Worm (Caenorhabditis elegans) whole organism, young adult: ENCODE measurements around the gene C33B4.4.
A peak's percentile ranks its signal among the peaks of the same experiment; 100 is the strongest.

ENCODE experiments used
- B0035.1 ChIP-seq: sonication (generic microtip); optimal IDR thresholded peaks from 2 replicates; lab custom pipeline; 2016; ENCODE audit warnings: missing genetic modification characterization, mild to moderate bottlenecking, missing compliant biosample characterization, missing genotype, missing genetic modification reagents
- B0336.3 ChIP-seq: fragments of 200-800 bp; sonication (Bioruptor generic); IDR thresholded peaks from 2 replicates; pipeline ENCODE4 v1.3.6; 2022; ENCODE audit warnings: missing genetic modification characterization, missing compliant biosample characterization
- C06A6.2 ChIP-seq: fragments of 200-800 bp; sonication (Bioruptor generic); conservative IDR thresholded peaks from 2 replicates; pipeline ENCODE4 v1.3.6; 2022; ENCODE audit warnings: missing genetic modification characterization, missing compliant biosample characterization
- F22D6.2 ChIP-seq: sonication (generic microtip); optimal IDR thresholded peaks from 2 replicates; lab custom pipeline; 2016; ENCODE audit warnings: mild to moderate bottlenecking, missing genetic modification characterization, missing compliant biosample characterization
- F33H1.4 ChIP-seq: fragments of 200-800 bp; sonication (Bioruptor generic); IDR thresholded peaks from 2 replicates; pipeline ENCODE4 v1.3.6; 2022; ENCODE audit warnings: missing genetic modification reagents, missing genetic modification characterization, missing compliant biosample characterization
- F39B2.1 ChIP-seq: fragments of 200-800 bp; sonication (Bioruptor generic); IDR thresholded peaks from 2 replicates; pipeline ENCODE4 v1.3.6; 2022; ENCODE audit warnings: missing genetic modification reagents, missing genetic modification characterization, missing compliant biosample characterization
- F57C9.4 ChIP-seq: sonication (generic microtip); optimal IDR thresholded peaks from 2 replicates; lab custom pipeline; 2017; ENCODE audit warnings: mild to moderate bottlenecking, missing genetic modification characterization, missing compliant biosample characterization
- T07F8.4 ChIP-seq: sonication (generic microtip); optimal IDR thresholded peaks from 2 replicates; lab custom pipeline; 2016; ENCODE audit warnings: mild to moderate bottlenecking, missing genetic modification characterization, moderate library complexity, missing compliant biosample characterization
- T26A5.8 ChIP-seq: sonication (generic microtip); optimal IDR thresholded peaks from 2 replicates; lab custom pipeline; 2016; ENCODE audit warnings: missing genetic modification characterization, missing compliant biosample characterization
- Y53F4B.3 ChIP-seq: fragments of 200-800 bp; sonication (Bioruptor generic); IDR thresholded peaks from 2 replicates; pipeline ENCODE4 v1.3.6; 2022; ENCODE audit warnings: missing genetic modification reagents, missing genetic modification characterization, missing compliant biosample characterization
- Y53G8AR.9 ChIP-seq: fragments of 200-800 bp; sonication (Bioruptor generic); conservative IDR thresholded peaks from 2 replicates; pipeline ENCODE4 v1.3.6; 2022; ENCODE audit warnings: missing genetic modification reagents, missing genetic modification characterization, missing compliant biosample characterization
- Y56A3A.18 ChIP-seq: fragments of 200-800 bp; sonication (Bioruptor generic); IDR thresholded peaks from 2 replicates; pipeline ENCODE4 v1.3.6; 2022; ENCODE audit warnings: missing genetic modification reagents, missing genetic modification characterization, missing compliant biosample characterization
- ZK185.1 ChIP-seq: sonication (generic microtip); optimal IDR thresholded peaks from 2 replicates; lab custom pipeline; 2016; ENCODE audit warnings: mild to moderate bottlenecking, missing genetic modification characterization, missing compliant biosample characterization; ENCODE audit not compliant: poor library complexity, severe bottlenecking
- akir-1 ChIP-seq: fragments of 200-800 bp; sonication (Bioruptor generic); optimal IDR thresholded peaks from 2 replicates; lab custom pipeline; 2018; ENCODE audit warnings: mild to moderate bottlenecking, missing genetic modification characterization, moderate library complexity, missing compliant biosample characterization
- aptf-2 ChIP-seq: fragments of 200-800 bp; sonication (Bioruptor generic); conservative IDR thresholded peaks from 2 replicates; pipeline ENCODE4 v1.3.6; 2022; ENCODE audit warnings: missing genetic modification reagents, missing genetic modification characterization, missing compliant biosample characterization
- aptf-3 ChIP-seq: fragments of 200-800 bp; sonication (Bioruptor generic); IDR thresholded peaks from 2 replicates; pipeline ENCODE4 v1.3.6; 2022; ENCODE audit warnings: missing genetic modification characterization, missing compliant biosample characterization
- atf-7 ChIP-seq: sonication (generic microtip); optimal IDR thresholded peaks from 2 replicates; lab custom pipeline; 2017; ENCODE audit warnings: mild to moderate bottlenecking, missing genetic modification characterization, missing compliant biosample characterization
- attf-5 ChIP-seq: fragments of 200-800 bp; sonication (Bioruptor generic); optimal IDR thresholded peaks from 2 replicates; lab custom pipeline; 2018; ENCODE audit warnings: mild to moderate bottlenecking, missing genetic modification characterization, missing compliant biosample characterization
- bed-1 ChIP-seq: fragments of 200-800 bp; sonication (Bioruptor generic); IDR thresholded peaks from 2 replicates; pipeline ENCODE4 v1.3.6; 2022; ENCODE audit warnings: missing genetic modification reagents, missing genetic modification characterization, missing compliant biosample characterization
- ceh-100 ChIP-seq: fragments of 200-800 bp; sonication (Bioruptor generic); IDR thresholded peaks from 2 replicates; pipeline ENCODE4 v1.3.6; 2022; ENCODE audit warnings: missing genetic modification reagents, missing genetic modification characterization, missing compliant biosample characterization
- ceh-40 ChIP-seq: fragments of 200-800 bp; sonication (Bioruptor generic); IDR thresholded peaks from 2 replicates; pipeline ENCODE4 v1.3.6; 2022; ENCODE audit warnings: missing genetic modification characterization, missing compliant biosample characterization
- ceh-79 ChIP-seq: sonication (generic microtip); optimal IDR thresholded peaks from 2 replicates; lab custom pipeline; 2017; ENCODE audit warnings: mild to moderate bottlenecking, missing genetic modification characterization, missing compliant biosample characterization
- dox-1 ChIP-seq: fragments of 200-800 bp; sonication (Bioruptor generic); IDR thresholded peaks from 2 replicates; pipeline ENCODE4 v1.3.6; 2022; ENCODE audit warnings: missing genetic modification reagents, missing genetic modification characterization, missing compliant biosample characterization
- dpl-1 ChIP-seq: fragments of 150-350 bp; optimal IDR thresholded peaks from 2 replicates; lab custom pipeline; 2014; ENCODE audit warnings: missing biosample characterization, missing genetic modification reagents, missing genetic modification characterization
- ekl-4 ChIP-seq: fragments of 200-800 bp; sonication (Bioruptor generic); IDR thresholded peaks from 2 replicates; pipeline ENCODE4 v1.3.6; 2022; ENCODE audit warnings: missing genetic modification reagents, missing genetic modification characterization, missing compliant biosample characterization
- hlh-26 ChIP-seq: fragments of 200-800 bp; sonication (Bioruptor generic); conservative IDR thresholded peaks from 2 replicates; pipeline ENCODE4 v1.3.6; 2022; ENCODE audit warnings: missing genetic modification reagents, missing genetic modification characterization, missing compliant biosample characterization
- hmg-20 ChIP-seq: fragments of 200-800 bp; sonication (Bioruptor generic); IDR thresholded peaks from 2 replicates; pipeline ENCODE4 v1.3.6; 2022; ENCODE audit warnings: missing genetic modification reagents, missing genetic modification characterization, missing compliant biosample characterization
- hsf-1 ChIP-seq: fragments of 200-800 bp; sonication (Bioruptor generic); IDR thresholded peaks from 2 replicates; pipeline ENCODE4 v1.3.6; 2022; ENCODE audit warnings: missing genetic modification reagents, missing genetic modification characterization, missing compliant biosample characterization
- lin-40 ChIP-seq: sonication (generic microtip); optimal IDR thresholded peaks from 2 replicates; lab custom pipeline; 2016; ENCODE audit warnings: missing genetic modification characterization, mild to moderate bottlenecking, missing compliant biosample characterization, missing genotype, missing genetic modification reagents
- lin-54 ChIP-seq: fragments of 200-800 bp; sonication (Bioruptor generic); optimal IDR thresholded peaks from 2 replicates; lab custom pipeline; 2018; ENCODE audit warnings: mild to moderate bottlenecking, missing genetic modification characterization, missing compliant biosample characterization
- mes-4 ChIP-seq: sonication (generic microtip); optimal IDR thresholded peaks from 2 replicates; lab custom pipeline; 2016; ENCODE audit warnings: missing genotype, missing genetic modification characterization, missing compliant biosample characterization
- nfya-2 ChIP-seq: fragments of 200-800 bp; sonication (Bioruptor generic); IDR thresholded peaks from 2 replicates; pipeline ENCODE4 v1.3.6; 2022; ENCODE audit warnings: missing genetic modification reagents, missing genetic modification characterization, missing compliant biosample characterization
- nfyb-1 ChIP-seq: fragments of 200-800 bp; sonication (Bioruptor generic); IDR thresholded peaks from 2 replicates; pipeline ENCODE4 v1.3.6; 2022; ENCODE audit warnings: missing genetic modification reagents, missing genetic modification characterization, missing compliant biosample characterization
- nhr-179 ChIP-seq: sonication (generic microtip); optimal IDR thresholded peaks from 2 replicates; lab custom pipeline; 2016; ENCODE audit warnings: mild to moderate bottlenecking, missing genetic modification characterization, missing compliant biosample characterization
- nhr-80 ChIP-seq: sonication (generic microtip); optimal IDR thresholded peaks from 2 replicates; lab custom pipeline; 2016; ENCODE audit warnings: missing genetic modification characterization, missing compliant biosample characterization
- pha-4 ChIP-seq: fragments of 150-350 bp; sonication (generic microtip); optimal IDR thresholded peaks from 2 replicates; lab custom pipeline; 2014; ENCODE audit warnings: missing biosample characterization, missing genetic modification reagents, missing genetic modification characterization
- repo-1 ChIP-seq: sonication (generic microtip); optimal IDR thresholded peaks from 2 replicates; lab custom pipeline; 2017; ENCODE audit warnings: mild to moderate bottlenecking, missing genetic modification characterization, missing compliant biosample characterization
- rpc-1 ChIP-seq, 2 experiments: fragments of 150-350 bp in 1 of 2; sonication (generic microtip) in 1 of 2; optimal IDR thresholded peaks; 2 replicates each; lab custom pipeline; 2014 to 2018; ENCODE audit warnings: missing biosample characterization in 1 of 2, missing genetic modification characterization in 1 of 2, missing genetic modification reagents in 1 of 2, missing genotype in 1 of 2
- sdz-38 ChIP-seq: sonication (generic microtip); optimal IDR thresholded peaks from 2 replicates; lab custom pipeline; 2016; ENCODE audit warnings: missing genotype, missing genetic modification characterization, missing compliant biosample characterization
- snpc-1.3 ChIP-seq: sonication (generic microtip); optimal IDR thresholded peaks from 2 replicates; lab custom pipeline; 2017; ENCODE audit warnings: missing genetic modification characterization, mild to moderate bottlenecking, missing compliant biosample characterization, antibody characterized with exemption, moderate library complexity, missing genotype, missing genetic modification reagents; ENCODE audit not compliant: insufficient read depth
- snpc-3.4 ChIP-seq: sonication (generic microtip); optimal IDR thresholded peaks from 2 replicates; lab custom pipeline; 2017; ENCODE audit warnings: missing genetic modification characterization, mild to moderate bottlenecking, missing compliant biosample characterization, antibody characterized with exemption, moderate library complexity, missing genotype, missing genetic modification reagents
- somi-1 ChIP-seq: fragments of 200-800 bp; sonication (Bioruptor generic); optimal IDR thresholded peaks from 2 replicates; lab custom pipeline; 2018; ENCODE audit warnings: mild to moderate bottlenecking, missing genetic modification characterization, missing compliant biosample characterization
- sptf-2 ChIP-seq: fragments of 200-800 bp; sonication (Bioruptor generic); optimal IDR thresholded peaks from 2 replicates; lab custom pipeline; 2018; ENCODE audit warnings: mild to moderate bottlenecking, missing genetic modification characterization, missing compliant biosample characterization
- tbx-9 ChIP-seq: sonication (generic microtip); optimal IDR thresholded peaks from 2 replicates; lab custom pipeline; 2016; ENCODE audit warnings: borderline replicate concordance, missing genetic modification characterization, inconsistent platforms, missing compliant biosample characterization
- unc-62 ChIP-seq: fragments of 150-350 bp; optimal IDR thresholded peaks from 2 replicates; lab custom pipeline; 2014; ENCODE audit warnings: missing biosample characterization, missing genetic modification reagents, missing genetic modification characterization
- xnd-1 ChIP-seq: sonication (generic microtip); optimal IDR thresholded peaks from 2 replicates; lab custom pipeline; 2016; ENCODE audit warnings: missing genotype, missing genetic modification reagents, missing genetic modification characterization, missing compliant biosample characterization
- ztf-3 ChIP-seq: fragments of 200-800 bp; sonication (Bioruptor generic); optimal IDR thresholded peaks from 2 replicates; lab custom pipeline; 2018; ENCODE audit warnings: mild to moderate bottlenecking, missing genetic modification characterization, missing compliant biosample characterization

C33B4.4 gene

DNA sequence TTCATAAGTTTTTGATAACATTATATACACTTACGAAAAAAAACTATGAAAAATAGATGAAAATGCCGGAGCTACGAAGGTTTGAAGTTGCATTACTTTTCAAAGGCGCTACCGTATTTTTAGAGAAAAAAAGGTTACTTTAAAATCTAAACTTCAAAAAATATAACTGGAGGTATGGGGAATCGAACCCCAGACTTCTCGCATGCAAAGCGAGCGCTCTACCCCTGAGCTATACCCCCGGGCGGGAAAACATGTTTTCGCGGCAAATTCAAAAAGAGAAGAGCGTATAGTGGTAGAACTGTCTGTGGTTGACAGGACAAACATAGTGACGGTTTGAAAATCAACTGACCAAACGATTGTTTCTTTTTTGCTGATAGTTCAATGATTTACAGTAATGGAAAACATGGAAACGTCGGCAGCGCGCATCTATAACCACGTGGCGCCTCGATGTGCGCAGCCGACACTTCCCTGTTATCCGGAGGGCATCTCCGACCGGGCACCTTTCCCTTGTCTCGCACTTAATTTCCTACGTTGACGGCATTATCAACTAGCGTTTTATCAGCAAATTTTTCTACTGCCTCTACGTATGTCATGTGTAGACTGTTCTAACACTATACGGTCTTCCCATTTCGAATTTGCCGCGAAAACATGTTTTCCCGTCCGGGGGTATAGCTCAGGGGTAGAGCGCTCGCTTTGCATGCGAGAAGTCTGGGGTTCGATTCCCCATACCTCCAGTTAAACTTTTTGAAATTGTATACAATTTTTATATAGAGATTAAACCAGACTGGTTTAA is 49.2 kb downstream of the C33B4.4 start (continued):
- TF ChIP-seq C06A6.2 (GFP tag; lab: Robert Waterston, UW), result no peak
- TF ChIP-seq B0336.3, result peak; percentile 44; the same call in 1 of the 2 replicates
- TF ChIP-seq Y56A3A.18, result no peak
- no peak for TF ChIP-seq F22D6.2 (tag; lab: Kevin White, UChicago)
- TF ChIP-seq F33H1.4 (GFP tag; lab: Robert Waterston, UW), result 0 out of 2 replicates have a peak, but pooled peaks have one; percentile 25
- TF ChIP-seq F39B2.1 (GFP tag; lab: Robert Waterston, UW), result no peak
- TF ChIP-seq repo-1 (tag; lab: Kevin White, UChicago), result no peak
- TF ChIP-seq ztf-3 (GFP tag; lab: Kevin White, UChicago), result no peak
- no peak for TF ChIP-seq Y53F4B.3 (GFP tag; lab: Robert Waterston, UW)
- TF ChIP-seq hmg-20 (GFP tag; lab: Robert Waterston, UW), result 0 out of 2 replicates have a peak, but pooled peaks have one; percentile 54
- no peak for TF ChIP-seq T07F8.4
- TF ChIP-seq lin-40 (tag; lab: Kevin White, UChicago), result peak; percentile 7
- peak; percentile 68 for TF ChIP-seq dox-1 (GFP tag; lab: Robert Waterston, UW)
- no peak for TF ChIP-seq hsf-1 (GFP tag; lab: Robert Waterston, UW)
- no peak for TF ChIP-seq hlh-26 (GFP tag; lab: Robert Waterston, UW)
- TF ChIP-seq lin-54 (GFP tag; lab: Kevin White, UChicago), result no peak
- TF ChIP-seq somi-1, result no peak
- no peak for TF ChIP-seq sptf-2 (GFP tag; lab: Kevin White, UChicago)
- TF ChIP-seq xnd-1, result no peak
- TF ChIP-seq nfya-2, result no peak
- no peak for TF ChIP-seq pha-4
- peak; percentile 57 for TF ChIP-seq nfyb-1 (GFP tag; lab: Robert Waterston, UW)
- no peak for TF ChIP-seq unc-62 (GFP tag; lab: Kevin White, UChicago)
- no peak for TF ChIP-seq dpl-1
- no peak for TF ChIP-seq atf-7 (tag; lab: Kevin White, UChicago)
- peak; percentile 61 for TF ChIP-seq snpc-1.3
- TF ChIP-seq ceh-100 (GFP tag; lab: Robert Waterston, UW), result peak; percentile 53; the same call in 1 of the 2 replicates
- TF ChIP-seq ceh-79 (tag; lab: Kevin White, UChicago), result no peak
- TF ChIP-seq bed-1 (GFP tag; lab: Robert Waterston, UW), result 0 out of 2 replicates have a peak, but pooled peaks have one; percentile 5
- peak; percentile 48 for TF ChIP-seq nhr-80 (tag; lab: Kevin White, UChicago)
- TF ChIP-seq B0035.1, result no peak
- no peak for TF ChIP-seq aptf-3 (GFP tag; lab: Robert Waterston, UW)
- peak; percentile 9 for TF ChIP-seq attf-5 (GFP tag; lab: Kevin White, UChicago)
- no peak for TF ChIP-seq mes-4 (tag; lab: Kevin White, UChicago)
- TF ChIP-seq T26A5.8, result no peak
- TF ChIP-seq F57C9.4 (tag; lab: Kevin White, UChicago), result no peak
- no peak for TF ChIP-seq aptf-2
- no peak for TF ChIP-seq tbx-9
- peak; percentile 60 for TF ChIP-seq rpc-1 (optimal IDR thresholded peaks at IDR 0.05; lab: Kevin White, UChicago)
- TF ChIP-seq rpc-1 (tag; optimal IDR thresholded peaks at IDR 0.05; lab: Kevin White, UChicago), result peak; percentile 73
- TF ChIP-seq snpc-3.4 (tag; lab: Kevin White, UChicago), result peak; percentile 9
- TF ChIP-seq ceh-40 (GFP tag; lab: Robert Waterston, UW), result no peak
- TF ChIP-seq nhr-179 (tag; lab: Kevin White, UChicago), result no peak
- no peak for TF ChIP-seq sdz-38
- no peak for TF ChIP-seq akir-1 (GFP tag; lab: Kevin White, UChicago)
- no peak for TF ChIP-seq Y53G8AR.9 (GFP tag; lab: Robert Waterston, UW)
- TF ChIP-seq ekl-4, result peak; percentile 34; the same call in 1 of the 2 replicates
- TF ChIP-seq ZK185.1 (tag; lab: Kevin White, UChicago), result peak; percentile 57
